Fruit fly (Drosophila melanogaster) whole organism, embryonic: ENCODE results near the gene pan.

ENCODE experiments used
- Abd-B ChIP-seq: fragments of 200-800 bp; sonication (Bioruptor generic); optimal IDR thresholded peaks from 2 replicates; lab custom pipeline; 2018; ENCODE audit warnings: missing biosample characterization, mild to moderate bottlenecking, missing genetic modification characterization, moderate library complexity
- Adf1 ChIP-seq: fragments of 200-800 bp; sonication (Bioruptor generic); IDR thresholded peaks from 2 replicates; pipeline ENCODE4 v1.3.6; 2022; ENCODE audit warnings: missing biosample characterization, missing genetic modification characterization
- Antp ChIP-seq: fragments of 200-800 bp; sonication (Bioruptor generic); optimal IDR thresholded peaks from 3 replicates; lab custom pipeline; 2016; ENCODE audit warnings: missing biosample characterization, missing genetic modification characterization
- BEAF-32 ChIP-seq: fragments of 200-800 bp; sonication (Bioruptor generic); optimal IDR thresholded peaks from 3 replicates; lab custom pipeline; 2017; ENCODE audit warnings: missing biosample characterization, missing genetic modification characterization, mild to moderate bottlenecking, moderate library complexity, missing genetic modification reagents
- CG10462 ChIP-seq: fragments of 200-800 bp; sonication (Bioruptor generic); optimal IDR thresholded peaks from 2 replicates; lab custom pipeline; 2016; ENCODE audit warnings: missing biosample characterization, missing genetic modification characterization
- CG12942 ChIP-seq: fragments of 200-800 bp; sonication (Bioruptor generic); optimal IDR thresholded peaks from 3 replicates; lab custom pipeline; 2016; ENCODE audit warnings: missing biosample characterization, missing genetic modification characterization
- CG14667 ChIP-seq: fragments of 200-800 bp; sonication (Bioruptor generic); IDR thresholded peaks from 2 replicates; pipeline ENCODE4 v1.3.6; 2022; ENCODE audit warnings: missing biosample characterization, missing genetic modification characterization
- CG15601 ChIP-seq: fragments of 200-800 bp; sonication (Bioruptor generic); optimal IDR thresholded peaks from 3 replicates; lab custom pipeline; 2019; ENCODE audit warnings: missing biosample characterization, mild to moderate bottlenecking, missing genetic modification characterization, moderate library complexity
- CG16813 ChIP-seq: fragments of 200-800 bp; sonication (Bioruptor generic); IDR thresholded peaks from 3 replicates; pipeline ENCODE4 v1.3.6; 2022; ENCODE audit warnings: missing biosample characterization, missing genetic modification characterization; ENCODE audit not compliant: partially characterized antibody
- CG17361 ChIP-seq: fragments of 200-800 bp; sonication (Bioruptor generic); IDR thresholded peaks from 3 replicates; pipeline ENCODE4 v1.3.6; 2022; ENCODE audit warnings: missing biosample characterization, missing genetic modification characterization
- CG17385 ChIP-seq: fragments of 200-800 bp; sonication (Bioruptor generic); optimal IDR thresholded peaks from 3 replicates; lab custom pipeline; 2018; ENCODE audit warnings: missing biosample characterization, mild to moderate bottlenecking, missing genetic modification characterization
- CG30020 ChIP-seq: fragments of 200-800 bp; optimal IDR thresholded peaks from 2 replicates; lab custom pipeline; 2019; ENCODE audit warnings: missing biosample characterization, mild to moderate bottlenecking, missing genetic modification characterization, moderate library complexity
- CG32532 ChIP-seq: fragments of 200-800 bp; sonication (Bioruptor generic); IDR thresholded peaks from 2 replicates; pipeline ENCODE4 v1.3.6; 2022; ENCODE audit warnings: missing biosample characterization, missing genetic modification characterization
- CG33557 ChIP-seq: fragments of 200-800 bp; sonication (Bioruptor generic); optimal IDR thresholded peaks from 2 replicates; lab custom pipeline; 2019; ENCODE audit warnings: missing biosample characterization, mild to moderate bottlenecking, missing genetic modification characterization, moderate library complexity
- CG42726 ChIP-seq: fragments of 200-800 bp; sonication (Bioruptor generic); IDR thresholded peaks from 2 replicates; pipeline ENCODE4 v1.3.6; 2022; ENCODE audit warnings: missing biosample characterization, missing genetic modification characterization; ENCODE audit not compliant: partially characterized antibody
- CG6175 ChIP-seq: fragments of 200-800 bp; sonication (Bioruptor generic); IDR thresholded peaks from 3 replicates; pipeline ENCODE4 v1.3.6; 2022; ENCODE audit warnings: missing biosample characterization, missing genetic modification characterization
- CG6654 ChIP-seq: fragments of 200-800 bp; sonication (Bioruptor generic); optimal IDR thresholded peaks from 2 replicates; lab custom pipeline; 2017; ENCODE audit warnings: missing biosample characterization, mild to moderate bottlenecking, missing genetic modification characterization
- CG7928 ChIP-seq: fragments of 200-800 bp; sonication (Bioruptor generic); optimal IDR thresholded peaks from 2 replicates; lab custom pipeline; 2017; ENCODE audit warnings: missing biosample characterization, mild to moderate bottlenecking, missing genetic modification characterization
- CG7963 ChIP-seq: fragments of 200-800 bp; sonication (Bioruptor generic); IDR thresholded peaks from 3 replicates; pipeline ENCODE4 v1.3.6; 2022; ENCODE audit warnings: missing biosample characterization, missing genetic modification characterization; ENCODE audit not compliant: partially characterized antibody
- Dad ChIP-seq: fragments of 200-800 bp; sonication (Bioruptor generic); optimal IDR thresholded peaks from 3 replicates; lab custom pipeline; 2016; ENCODE audit warnings: missing biosample characterization, missing genetic modification characterization
- Dfd ChIP-seq, 2 experiments: fragments of >200 bp; optimal IDR thresholded peaks; 2 replicates each; lab custom pipeline; 2017; ENCODE audit warnings: missing biosample characterization in 2 of 2, missing genetic modification characterization in 2 of 2
- Fer2 ChIP-seq: fragments of 200-800 bp; sonication (Bioruptor generic); optimal IDR thresholded peaks from 2 replicates; lab custom pipeline; 2018; ENCODE audit warnings: missing biosample characterization, mild to moderate bottlenecking, missing genetic modification characterization, moderate library complexity
- Fer3 ChIP-seq: fragments of 200-800 bp; sonication (Bioruptor generic); optimal IDR thresholded peaks from 2 replicates; lab custom pipeline; 2018; ENCODE audit warnings: missing biosample characterization, mild to moderate bottlenecking, missing genetic modification characterization, moderate library complexity
- HmgZ ChIP-seq: fragments of 200-800 bp; sonication (Bioruptor generic); optimal IDR thresholded peaks from 2 replicates; lab custom pipeline; 2018; ENCODE audit warnings: missing biosample characterization, mild to moderate bottlenecking, missing genetic modification characterization
- Hmx ChIP-seq: fragments of 200-800 bp; sonication (Bioruptor generic); optimal IDR thresholded peaks from 2 replicates; lab custom pipeline; 2016; ENCODE audit warnings: missing biosample characterization, missing genetic modification characterization
- Hr39 ChIP-seq: fragments of >200 bp; optimal IDR thresholded peaks from 2 replicates; lab custom pipeline; 2017
- Kr ChIP-seq: fragments of 200-800 bp; sonication (Bioruptor generic); optimal IDR thresholded peaks from 2 replicates; lab custom pipeline; 2017; ENCODE audit warnings: missing biosample characterization, mild to moderate bottlenecking, missing genetic modification characterization
- Myb ChIP-seq: fragments of 200-800 bp; sonication (Bioruptor generic); optimal IDR thresholded peaks from 2 replicates; lab custom pipeline; 2016; ENCODE audit warnings: missing biosample characterization, missing genetic modification characterization
- Neu2 ChIP-seq: fragments of 200-800 bp; sonication (Bioruptor generic); optimal IDR thresholded peaks from 3 replicates; lab custom pipeline; 2016; ENCODE audit warnings: missing biosample characterization, missing genetic modification characterization, borderline replicate concordance
- Oaz ChIP-seq: fragments of 200-800 bp; sonication (Bioruptor generic); IDR thresholded peaks from 2 replicates; pipeline ENCODE4 v1.3.6; 2022; ENCODE audit warnings: missing biosample characterization, missing genetic modification characterization
- Six4 ChIP-seq: fragments of 200-800 bp; sonication (Bioruptor generic); optimal IDR thresholded peaks from 2 replicates; lab custom pipeline; 2016; ENCODE audit warnings: missing biosample characterization, missing genetic modification characterization
- Taf1 ChIP-seq: fragments of 200-800 bp; sonication (Bioruptor generic); IDR thresholded peaks from 2 replicates; pipeline ENCODE4 v1.3.6; 2022; ENCODE audit warnings: missing biosample characterization, missing genetic modification characterization
- Xbp1 ChIP-seq: fragments of 200-800 bp; sonication (Bioruptor generic); optimal IDR thresholded peaks from 3 replicates; lab custom pipeline; 2016; ENCODE audit warnings: missing biosample characterization, mild to moderate bottlenecking, missing genetic modification characterization
- ato ChIP-seq: fragments of 200-800 bp; sonication (Bioruptor generic); IDR thresholded peaks from 2 replicates; pipeline ENCODE4 v1.3.6; 2022; ENCODE audit warnings: missing biosample characterization, missing genetic modification characterization; ENCODE audit not compliant: partially characterized antibody
- bbx ChIP-seq: fragments of 200-800 bp; sonication (Bioruptor generic); IDR thresholded peaks from 2 replicates; pipeline ENCODE4 v1.3.6; 2022; ENCODE audit warnings: missing biosample characterization, missing genetic modification characterization; ENCODE audit not compliant: partially characterized antibody
- bigmax ChIP-seq: fragments of 200-800 bp; sonication (Bioruptor generic); optimal IDR thresholded peaks from 2 replicates; lab custom pipeline; 2018; ENCODE audit warnings: missing biosample characterization, mild to moderate bottlenecking, missing genetic modification characterization
- chn ChIP-seq: fragments of 200-800 bp; sonication (Bioruptor generic); optimal IDR thresholded peaks from 2 replicates; lab custom pipeline; 2016; ENCODE audit warnings: missing biosample characterization, missing genetic modification characterization
- ci ChIP-seq: fragments of 200-800 bp; sonication (Bioruptor generic); IDR thresholded peaks from 3 replicates; pipeline ENCODE4 v1.3.6; 2022; ENCODE audit warnings: missing biosample characterization, missing genetic modification characterization
- esg ChIP-seq: fragments of 200-800 bp; sonication (Bioruptor generic); conservative IDR thresholded peaks from 2 replicates; pipeline ENCODE4 v1.3.6; 2022; ENCODE audit warnings: missing biosample characterization, missing genetic modification characterization
- gsb ChIP-seq: fragments of 200-800 bp; sonication (Bioruptor generic); IDR thresholded peaks from 2 replicates; pipeline ENCODE4 v1.3.6; 2022; ENCODE audit warnings: missing biosample characterization, missing genetic modification characterization
- gsb-n ChIP-seq: fragments of 200-800 bp; sonication (Bioruptor generic); optimal IDR thresholded peaks from 3 replicates; lab custom pipeline; 2018; ENCODE audit warnings: missing biosample characterization, mild to moderate bottlenecking, missing genetic modification characterization
- jumu ChIP-seq: fragments of 200-800 bp; sonication (Bioruptor generic); optimal IDR thresholded peaks from 3 replicates; lab custom pipeline; 2016; ENCODE audit warnings: missing biosample characterization, missing genetic modification characterization
- kay ChIP-seq: fragments of 200-800 bp; sonication (Bioruptor generic); optimal IDR thresholded peaks from 2 replicates; lab custom pipeline; 2016; ENCODE audit warnings: missing biosample characterization, missing genetic modification characterization
- lola ChIP-seq, 3 experiments: fragments of >200 bp in 2 of 3; fragments of 200-800 bp in 1 of 3; sonication (Bioruptor generic) in 1 of 3; optimal IDR thresholded peaks; 2 replicates each; lab custom pipeline; 2017 to 2019; ENCODE audit warnings: missing biosample characterization in 3 of 3, missing genetic modification characterization in 3 of 3, mild to moderate bottlenecking in 1 of 3, moderate library complexity in 1 of 3
- luna ChIP-seq: fragments of 200-800 bp; sonication (Bioruptor generic); optimal IDR thresholded peaks from 2 replicates; lab custom pipeline; 2016; ENCODE audit warnings: missing biosample characterization, missing genetic modification characterization
- maf-S ChIP-seq: fragments of 200-800 bp; sonication (Bioruptor generic); optimal IDR thresholded peaks from 2 replicates; lab custom pipeline; 2016; ENCODE audit warnings: missing biosample characterization, missing genetic modification characterization
- nom ChIP-seq: fragments of 200-800 bp; sonication (Bioruptor generic); optimal IDR thresholded peaks from 2 replicates; lab custom pipeline; 2017; ENCODE audit warnings: missing biosample characterization, missing genetic modification characterization, mild to moderate bottlenecking, moderate library complexity, missing genetic modification reagents
- pros ChIP-seq: fragments of 200-800 bp; sonication (Bioruptor generic); optimal IDR thresholded peaks from 3 replicates; lab custom pipeline; 2019; ENCODE audit warnings: missing biosample characterization, mild to moderate bottlenecking, missing genetic modification characterization, moderate library complexity
- tna ChIP-seq: fragments of 200-800 bp; sonication (Bioruptor generic); IDR thresholded peaks from 2 replicates; pipeline ENCODE4 v1.3.6; 2022; ENCODE audit warnings: missing biosample characterization, missing genetic modification characterization; ENCODE audit not compliant: partially characterized antibody
- yki ChIP-seq: fragments of >200 bp; optimal IDR thresholded peaks from 3 replicates; lab custom pipeline; 2018

pan gene

dm6 chr4:67063-67684 lies 2.0 kb upstream of the pan start, which contains the start of gene RpS3A (continued):
- peak; percentile 77 for TF ChIP-seq Fer3
- TF ChIP-seq CG14667 (GFP tag; lab: Robert Waterston, UW): no peak
- TF ChIP-seq Antp (GFP tag; lab: Kevin White, UChicago): no peak
- TF ChIP-seq gsb-n (tag; lab: Kevin White, UChicago): peak; percentile 37
- peak; percentile 79 for TF ChIP-seq Xbp1 (GFP tag; lab: Kevin White, UChicago)
- TF ChIP-seq HmgZ (tag; lab: Kevin White, UChicago): peak; percentile 73
- peak; percentile 50 for TF ChIP-seq BEAF-32 (GFP tag; lab: Kevin White, UChicago)
- peak; percentile 18 for TF ChIP-seq Neu2
- peak; percentile 52 for TF ChIP-seq CG15601
- TF ChIP-seq Taf1 (GFP tag; lab: Robert Waterston, UW): no peak
- TF ChIP-seq CG7928 (GFP tag; lab: Kevin White, UChicago): peak; percentile 2
- TF ChIP-seq Kr (GFP tag; lab: Kevin White, UChicago): peak; percentile 48
- TF ChIP-seq ci (GFP tag; lab: Robert Waterston, UW): no peak
- peak; percentile 35 for TF ChIP-seq Fer2
- TF ChIP-seq ato (GFP tag; lab: Robert Waterston, UW): no peak
- TF ChIP-seq tna (GFP tag; lab: Robert Waterston, UW): no peak; the same call in 1 of the 2 replicates
- TF ChIP-seq kay (GFP tag; lab: Kevin White, UChicago): peak; percentile 13
- no peak for TF ChIP-seq gsb
- TF ChIP-seq CG30020 (tag; lab: Kevin White, UChicago): peak; percentile 99
- peak in 1 of 2 experiments; percentile 84 for TF ChIP-seq Dfd (GFP tag; optimal IDR thresholded peaks at IDR 0.05; lab: Kevin White, UChicago)
- TF ChIP-seq Oaz (GFP tag; lab: Robert Waterston, UW): no peak
- TF ChIP-seq Six4 (GFP tag; lab: Kevin White, UChicago): peak; percentile 40
- TF ChIP-seq Myb (GFP tag; lab: Kevin White, UChicago): peak; percentile 44
- no peak for TF ChIP-seq CG10462 (GFP tag; lab: Kevin White, UChicago)
- no peak for TF ChIP-seq bbx (GFP tag; lab: Robert Waterston, UW)
- peak; percentile 70 for TF ChIP-seq CG33557
- TF ChIP-seq pros (GFP tag; lab: Kevin White, UChicago): no peak
- peak; percentile 65 for TF ChIP-seq maf-S
- peak; percentile 50 for TF ChIP-seq jumu (GFP tag; lab: Kevin White, UChicago)
- peak; percentile 8 for TF ChIP-seq luna (GFP tag; lab: Kevin White, UChicago)
- TF ChIP-seq bigmax (GFP tag; lab: Kevin White, UChicago): no peak
- peak; percentile 89 for TF ChIP-seq nom (GFP tag; lab: Kevin White, UChicago)
- TF ChIP-seq CG6175 (GFP tag; lab: Robert Waterston, UW): no peak
- TF ChIP-seq CG17385 (GFP tag; lab: Kevin White, UChicago): peak; percentile 80
- peak; percentile 61 for TF ChIP-seq Dad (GFP tag; lab: Kevin White, UChicago)
- no peak; the same call in 1 of the 2 replicates for TF ChIP-seq CG32532 (GFP tag; lab: Robert Waterston, UW)
- no peak for TF ChIP-seq chn (GFP tag; lab: Kevin White, UChicago)
- TF ChIP-seq CG17361: peak; percentile 83
- no peak for TF ChIP-seq CG7963 (GFP tag; lab: Robert Waterston, UW)
- no peak for TF ChIP-seq CG42726
- TF ChIP-seq CG12942: peak; percentile 59
- TF ChIP-seq Hmx (GFP tag; lab: Kevin White, UChicago): no peak
- peak in 1 of 3 experiments; percentile 92 for TF ChIP-seq lola (GFP tag; optimal IDR thresholded peaks at IDR 0.05; lab: Kevin White, UChicago)
- no peak for TF ChIP-seq esg (GFP tag; lab: Robert Waterston, UW)
- no peak for TF ChIP-seq Hr39 (lab: Kevin White, UChicago)
- no peak for TF ChIP-seq CG16813 (GFP tag; lab: Robert Waterston, UW)
- peak; percentile 51 for TF ChIP-seq CG6654 (GFP tag; lab: Kevin White, UChicago)
- no peak for TF ChIP-seq yki
- TF ChIP-seq Adf1 (GFP tag; lab: Robert Waterston, UW): peak; percentile 47
- TF ChIP-seq Abd-B (GFP tag; lab: Kevin White, UChicago): no peak
